Worm (Caenorhabditis elegans) whole organism, mixed stage, embryonic: ENCODE data around the gene B0563.9.

Experiments
- M03D4.4 ChIP-seq: sonication (generic microtip); optimal IDR thresholded peaks from 2 replicates; lab custom pipeline; 2017; ENCODE audit warnings: mild to moderate bottlenecking, missing genetic modification characterization, missing compliant biosample characterization
- bed-3 ChIP-seq: fragments of 200-800 bp; sonication (Bioruptor generic); optimal IDR thresholded peaks from 3 replicates; lab custom pipeline; 2018; ENCODE audit warnings: mild to moderate bottlenecking, missing genetic modification characterization, moderate library complexity, missing compliant biosample characterization
- ceh-39 ChIP-seq: fragments of 150-350 bp; optimal IDR thresholded peaks from 2 replicates; lab custom pipeline; 2014; ENCODE audit warnings: missing biosample characterization, missing genetic modification characterization
- ceh-43 ChIP-seq: fragments of 200-800 bp; sonication (Bioruptor generic); optimal IDR thresholded peaks from 2 replicates; lab custom pipeline; 2018; ENCODE audit warnings: mild to moderate bottlenecking, missing genetic modification characterization, moderate library complexity, missing compliant biosample characterization
- ces-1 ChIP-seq: fragments of 150-350 bp; optimal IDR thresholded peaks from 2 replicates; lab custom pipeline; 2014; ENCODE audit warnings: missing biosample characterization, missing genetic modification reagents, missing genetic modification characterization
- cnd-1 ChIP-seq: fragments of 200-800 bp; sonication (Bioruptor generic); optimal IDR thresholded peaks from 2 replicates; lab custom pipeline; 2018; ENCODE audit warnings: mild to moderate bottlenecking, missing genetic modification characterization, missing compliant biosample characterization
- drap-1 ChIP-seq: fragments of 200-800 bp; sonication (Bioruptor generic); optimal IDR thresholded peaks from 3 replicates; lab custom pipeline; 2018; ENCODE audit warnings: mild to moderate bottlenecking, missing genetic modification characterization, missing compliant biosample characterization
- elt-1 ChIP-seq: sonication (generic microtip); optimal IDR thresholded peaks from 2 replicates; lab custom pipeline; 2017; ENCODE audit warnings: missing genetic modification characterization, mild to moderate bottlenecking, missing compliant biosample characterization, antibody characterized with exemption, moderate library complexity, borderline replicate concordance; ENCODE audit not compliant: insufficient read depth
- elt-3 ChIP-seq: fragments of 150-350 bp; optimal IDR thresholded peaks from 2 replicates; lab custom pipeline; 2014; ENCODE audit warnings: missing biosample characterization, missing genetic modification characterization
- flh-1 ChIP-seq: fragments of 200-800 bp; sonication (Bioruptor generic); optimal IDR thresholded peaks from 2 replicates; lab custom pipeline; 2018; ENCODE audit warnings: mild to moderate bottlenecking, missing genetic modification characterization, moderate library complexity, missing compliant biosample characterization
- ham-2 ChIP-seq: fragments of 200-800 bp; sonication (Bioruptor generic); optimal IDR thresholded peaks from 2 replicates; lab custom pipeline; 2018; ENCODE audit warnings: mild to moderate bottlenecking, missing genetic modification characterization, missing compliant biosample characterization
- hlh-1 ChIP-seq: fragments of 150-350 bp; optimal IDR thresholded peaks from 2 replicates; lab custom pipeline; 2014; ENCODE audit warnings: missing biosample characterization, missing genetic modification reagents, missing genetic modification characterization
- lin-13 ChIP-seq: fragments of 150-350 bp; optimal IDR thresholded peaks from 2 replicates; lab custom pipeline; 2014; ENCODE audit warnings: missing biosample characterization, missing genetic modification characterization
- lin-32 ChIP-seq: fragments of 200-800 bp; sonication (Bioruptor generic); optimal IDR thresholded peaks from 2 replicates; lab custom pipeline; 2018; ENCODE audit warnings: mild to moderate bottlenecking, missing genetic modification characterization, missing compliant biosample characterization
- lsy-2 ChIP-seq: fragments of 150-350 bp; optimal IDR thresholded peaks from 2 replicates; lab custom pipeline; 2014; ENCODE audit warnings: missing biosample characterization, missing genetic modification characterization
- mab-5 ChIP-seq: fragments of 150-350 bp; optimal IDR thresholded peaks from 2 replicates; lab custom pipeline; 2014; ENCODE audit warnings: missing biosample characterization, missing genetic modification characterization
- mep-1 ChIP-seq: fragments of 150-350 bp; optimal IDR thresholded peaks from 2 replicates; lab custom pipeline; 2017; ENCODE audit warnings: missing biosample characterization, missing genetic modification reagents, missing genetic modification characterization, inconsistent platforms
- mls-2 ChIP-seq: sonication (generic microtip); optimal IDR thresholded peaks from 2 replicates; lab custom pipeline; 2016; ENCODE audit warnings: mild to moderate bottlenecking, missing genetic modification characterization, moderate library complexity, missing compliant biosample characterization
- nhr-12 ChIP-seq: fragments of 150-350 bp; optimal IDR thresholded peaks from 2 replicates; lab custom pipeline; 2014; ENCODE audit warnings: missing biosample characterization, missing genetic modification characterization
- nhr-2 ChIP-seq: fragments of 150-350 bp; optimal IDR thresholded peaks from 2 replicates; lab custom pipeline; 2014; ENCODE audit warnings: missing biosample characterization, missing genetic modification characterization
- nhr-28 ChIP-seq: fragments of 150-350 bp; optimal IDR thresholded peaks from 2 replicates; lab custom pipeline; 2014; ENCODE audit warnings: missing biosample characterization, missing genetic modification characterization
- nhr-76 ChIP-seq: sonication (generic microtip); optimal IDR thresholded peaks from 2 replicates; lab custom pipeline; 2017; ENCODE audit warnings: missing biosample characterization, missing genetic modification characterization
- pha-4 ChIP-seq: fragments of 150-350 bp; optimal IDR thresholded peaks from 2 replicates; lab custom pipeline; 2018; ENCODE audit warnings: missing biosample characterization, missing genetic modification reagents, missing genetic modification characterization
- snpc-4 ChIP-seq: fragments of 150-350 bp; optimal IDR thresholded peaks from 2 replicates; lab custom pipeline; 2014; ENCODE audit warnings: missing biosample characterization, missing genetic modification characterization
- sptf-1 ChIP-seq: sonication (generic microtip); optimal IDR thresholded peaks from 2 replicates; lab custom pipeline; 2017; ENCODE audit warnings: mild to moderate bottlenecking, missing genetic modification characterization, moderate library complexity, missing compliant biosample characterization
- tbx-8 ChIP-seq: fragments of 200-800 bp; sonication (Bioruptor generic); optimal IDR thresholded peaks from 2 replicates; lab custom pipeline; 2018; ENCODE audit warnings: mild to moderate bottlenecking, missing genetic modification characterization, moderate library complexity, missing compliant biosample characterization
- unc-120 ChIP-seq: sonication (generic microtip); optimal IDR thresholded peaks from 2 replicates; lab custom pipeline; 2017; ENCODE audit warnings: missing genetic modification characterization, missing compliant biosample characterization; ENCODE audit not compliant: poor library complexity, severe bottlenecking
- unc-39 ChIP-seq: fragments of 150-350 bp; optimal IDR thresholded peaks from 2 replicates; lab custom pipeline; 2014; ENCODE audit warnings: missing biosample characterization, missing genetic modification characterization
- unc-62 ChIP-seq: fragments of 150-350 bp; optimal IDR thresholded peaks from 2 replicates; lab custom pipeline; 2014; ENCODE audit warnings: missing biosample characterization, missing genetic modification reagents, missing genetic modification characterization
- zip-8 ChIP-seq: fragments of 150-350 bp; optimal IDR thresholded peaks from 2 replicates; lab custom pipeline; 2014; ENCODE audit warnings: missing biosample characterization, missing genetic modification characterization
- ztf-11 ChIP-seq: fragments of 150-350 bp; optimal IDR thresholded peaks from 2 replicates; lab custom pipeline; 2014; ENCODE audit warnings: missing biosample characterization, missing genetic modification characterization

Gene B0563.9

ce11 chrX:9204986-9205385 lies 36.6 kb downstream of the B0563.9 start:
- TF ChIP-seq unc-62 (GFP tag; lab: Kevin White, UChicago) (no peak), zip-8 (no peak), snpc-4 (tag; lab: Kevin White, UChicago) (no peak), lin-13 (tag; lab: Kevin White, UChicago) (no peak), lsy-2 (no peak), elt-1 (tag; lab: Kevin White, UChicago) (no peak), nhr-76 (tag; lab: Kevin White, UChicago) (no peak), mab-5 (no peak), tbx-8 (no peak), nhr-2 (tag; lab: Kevin White, UChicago) (no peak), ham-2 (GFP tag; lab: Kevin White, UChicago) (no peak), nhr-28 (no peak), mep-1 (tag; lab: Kevin White, UChicago) (no peak), drap-1 (GFP tag; lab: Kevin White, UChicago) (no peak), bed-3 (GFP tag; lab: Kevin White, UChicago) (no peak), cnd-1 (tag; lab: Kevin White, UChicago) (no peak), flh-1 (GFP tag; lab: Kevin White, UChicago) (no peak), unc-120 (tag; lab: Kevin White, UChicago) (no peak), ces-1 (no peak), mls-2 (tag; lab: Kevin White, UChicago) (no peak)

ce11 chrX:9206731-9207130 lies 38.4 kb downstream of the B0563.9 start:
- TF ChIP-seq nhr-12 (tag; lab: Kevin White, UChicago), result no peak
- TF ChIP-seq sptf-1 (tag; lab: Kevin White, UChicago), result no peak
- TF ChIP-seq nhr-76 (tag; lab: Kevin White, UChicago), result no peak
- TF ChIP-seq hlh-1 (tag; lab: Kevin White, UChicago), result no peak
- TF ChIP-seq ceh-43 (GFP tag; lab: Kevin White, UChicago), result no peak
- no peak for TF ChIP-seq lsy-2
- TF ChIP-seq zip-8, result no peak
- TF ChIP-seq unc-39, result no peak
- TF ChIP-seq mab-5, result no peak
- no peak for TF ChIP-seq ceh-39
- TF ChIP-seq ztf-11 (tag; lab: Kevin White, UChicago), result no peak
- no peak for TF ChIP-seq nhr-28
- no peak for TF ChIP-seq elt-1 (tag; lab: Kevin White, UChicago)
- no peak for TF ChIP-seq ces-1
- TF ChIP-seq, all 35 proteins: peak for 0

ce11 chrX:9208492-9208891 lies 40.2 kb downstream of the B0563.9 start:
- TF ChIP-seq nhr-28 (no peak), drap-1 (GFP tag; lab: Kevin White, UChicago) (no peak), M03D4.4 (tag; lab: Kevin White, UChicago) (no peak), sptf-1 (tag; lab: Kevin White, UChicago) (no peak), elt-3 (no peak), hlh-1 (tag; lab: Kevin White, UChicago) (no peak), unc-39 (no peak), ham-2 (GFP tag; lab: Kevin White, UChicago) (no peak)

- TF ChIP-seq nhr-76 (tag; lab: Kevin White, UChicago) (no peak), elt-1 (tag; lab: Kevin White, UChicago) (no peak), ceh-39 (no peak), bed-3 (GFP tag; lab: Kevin White, UChicago) (no peak), lin-32 (GFP tag; lab: Kevin White, UChicago) (no peak), nhr-2 (tag; lab: Kevin White, UChicago) (no peak), ceh-43 (GFP tag; lab: Kevin White, UChicago) (no peak), flh-1 (GFP tag; lab: Kevin White, UChicago) (no peak), nhr-28 (no peak), lsy-2 (no peak)
- TF ChIP-seq, all 35 proteins: peak for 0
Measured at ce11 chrX:9208933-9209332, 40.6 kb downstream of the B0563.9 start.

ce11 chrX:9210086-9210485 lies 41.7 kb downstream of the B0563.9 start:
- TF ChIP-seq elt-3 (no peak), hlh-1 (tag; lab: Kevin White, UChicago) (no peak), pha-4 (no peak), ces-1 (no peak), lin-32 (GFP tag; lab: Kevin White, UChicago) (no peak)
